Worm (Caenorhabditis elegans) whole organism, late embryonic: ENCODE results near the gene ifa-1.

ENCODE experiments used
- C08G9.2 ChIP-seq: sonication (generic microtip); optimal IDR thresholded peaks from 2 replicates; lab custom pipeline; 2016; ENCODE audit warnings: mild to moderate bottlenecking, missing genetic modification characterization, moderate library complexity, missing compliant biosample characterization
- C38D4.7 ChIP-seq: fragments of 200-800 bp; sonication (Bioruptor generic); optimal IDR thresholded peaks from 2 replicates; lab custom pipeline; 2018; ENCODE audit warnings: mild to moderate bottlenecking, missing genetic modification characterization, moderate library complexity, missing compliant biosample characterization
- F13H6.1 ChIP-seq: sonication (generic microtip); optimal IDR thresholded peaks from 2 replicates; lab custom pipeline; 2016; ENCODE audit warnings: missing genetic modification characterization, missing compliant biosample characterization
- K02D7.2 ChIP-seq: sonication (generic microtip); optimal IDR thresholded peaks from 2 replicates; lab custom pipeline; 2017; ENCODE audit warnings: mild to moderate bottlenecking, missing genetic modification characterization, missing compliant biosample characterization
- K09A11.1 ChIP-seq: sonication (generic microtip); optimal IDR thresholded peaks from 2 replicates; lab custom pipeline; 2017; ENCODE audit warnings: antibody characterized with exemption, mild to moderate bottlenecking, missing genetic modification characterization, missing compliant biosample characterization; ENCODE audit not compliant: insufficient read depth
- ama-1 ChIP-seq: fragments of 150-350 bp; optimal IDR thresholded peaks from 2 replicates; lab custom pipeline; 2014
- ceh-18 ChIP-seq: sonication (generic microtip); optimal IDR thresholded peaks from 2 replicates; lab custom pipeline; 2016; ENCODE audit warnings: missing genetic modification characterization, missing compliant biosample characterization
- ceh-2 ChIP-seq: sonication (generic microtip); optimal IDR thresholded peaks from 2 replicates; lab custom pipeline; 2016; ENCODE audit warnings: missing genotype, missing genetic modification characterization, missing compliant biosample characterization
- ceh-24 ChIP-seq: sonication (generic microtip); optimal IDR thresholded peaks from 2 replicates; lab custom pipeline; 2016; ENCODE audit warnings: mild to moderate bottlenecking, missing genetic modification characterization, missing compliant biosample characterization
- ceh-30 ChIP-seq: fragments of 150-350 bp; optimal IDR thresholded peaks from 2 replicates; lab custom pipeline; 2014; ENCODE audit warnings: missing biosample characterization, missing genetic modification characterization
- ceh-34 ChIP-seq: sonication (generic microtip); optimal IDR thresholded peaks from 2 replicates; lab custom pipeline; 2016; ENCODE audit warnings: mild to moderate bottlenecking, missing genetic modification characterization, missing compliant biosample characterization
- ceh-45 ChIP-seq: fragments of 200-800 bp; sonication (Bioruptor generic); IDR thresholded peaks from 2 replicates; pipeline ENCODE4 v1.3.6; 2022; ENCODE audit warnings: missing genetic modification reagents, missing genetic modification characterization, missing compliant biosample characterization
- ceh-48 ChIP-seq: sonication (generic microtip); optimal IDR thresholded peaks from 2 replicates; lab custom pipeline; 2016; ENCODE audit warnings: missing genetic modification characterization, inconsistent platforms, missing compliant biosample characterization
- ceh-6 ChIP-seq: fragments of 200-800 bp; sonication (Bioruptor generic); optimal IDR thresholded peaks from 2 replicates; lab custom pipeline; 2018; ENCODE audit warnings: mild to moderate bottlenecking, missing genetic modification characterization, missing compliant biosample characterization
- dmd-4 ChIP-seq: sonication (generic microtip); optimal IDR thresholded peaks from 2 replicates; lab custom pipeline; 2016; ENCODE audit warnings: borderline replicate concordance, missing genetic modification characterization, missing compliant biosample characterization
- dve-1 ChIP-seq: sonication (generic microtip); optimal IDR thresholded peaks from 2 replicates; lab custom pipeline; 2017; ENCODE audit warnings: antibody characterized with exemption, mild to moderate bottlenecking, missing genetic modification characterization, missing compliant biosample characterization
- elt-2 ChIP-seq: sonication (generic microtip); optimal IDR thresholded peaks from 2 replicates; lab custom pipeline; 2016; ENCODE audit warnings: missing genetic modification reagents, missing genetic modification characterization, missing compliant biosample characterization
- elt-4 ChIP-seq: sonication (generic microtip); optimal IDR thresholded peaks from 2 replicates; lab custom pipeline; 2016; ENCODE audit warnings: missing genetic modification characterization, missing compliant biosample characterization
- fax-1 ChIP-seq: sonication (generic microtip); optimal IDR thresholded peaks from 2 replicates; lab custom pipeline; 2016; ENCODE audit warnings: missing genotype, missing genetic modification characterization, missing compliant biosample characterization
- fkh-10 ChIP-seq: fragments of 150-350 bp; optimal IDR thresholded peaks from 2 replicates; lab custom pipeline; 2014; ENCODE audit warnings: missing biosample characterization, missing genetic modification reagents, missing genetic modification characterization
- fkh-6 ChIP-seq: sonication (generic microtip); optimal IDR thresholded peaks from 2 replicates; lab custom pipeline; 2016; ENCODE audit warnings: missing genetic modification characterization, missing compliant biosample characterization
- hlh-13 ChIP-seq: fragments of 200-800 bp; sonication (Bioruptor generic); optimal IDR thresholded peaks from 2 replicates; lab custom pipeline; 2018; ENCODE audit warnings: mild to moderate bottlenecking, missing genetic modification characterization, missing compliant biosample characterization
- hlh-15 ChIP-seq: sonication (generic microtip); optimal IDR thresholded peaks from 2 replicates; lab custom pipeline; 2016; ENCODE audit warnings: missing genetic modification characterization, missing compliant biosample characterization
- hlh-30 ChIP-seq: sonication (generic microtip); optimal IDR thresholded peaks from 2 replicates; lab custom pipeline; 2017; ENCODE audit warnings: antibody characterized with exemption, missing genetic modification characterization, missing compliant biosample characterization; ENCODE audit not compliant: insufficient read depth
- lim-6 ChIP-seq: sonication (generic microtip); optimal IDR thresholded peaks from 2 replicates; lab custom pipeline; 2016; ENCODE audit warnings: missing genetic modification characterization, missing compliant biosample characterization
- lin-11 ChIP-seq: fragments of 200-800 bp; sonication (Bioruptor generic); optimal IDR thresholded peaks from 2 replicates; lab custom pipeline; 2018; ENCODE audit warnings: mild to moderate bottlenecking, missing genetic modification characterization, missing compliant biosample characterization
- nfya-1 ChIP-seq: sonication (generic microtip); optimal IDR thresholded peaks from 2 replicates; lab custom pipeline; 2017; ENCODE audit warnings: missing genetic modification characterization, mild to moderate bottlenecking, missing compliant biosample characterization, antibody characterized with exemption, moderate library complexity
- nhr-11 ChIP-seq: fragments of 150-350 bp; optimal IDR thresholded peaks from 2 replicates; lab custom pipeline; 2014; ENCODE audit warnings: missing biosample characterization, missing genetic modification characterization
- nhr-232 ChIP-seq: sonication (generic microtip); optimal IDR thresholded peaks from 2 replicates; lab custom pipeline; 2016; ENCODE audit warnings: missing genetic modification characterization, missing compliant biosample characterization
- pat-9 ChIP-seq: fragments of 200-800 bp; sonication (Bioruptor generic); optimal IDR thresholded peaks from 2 replicates; lab custom pipeline; 2018; ENCODE audit warnings: mild to moderate bottlenecking, missing genetic modification characterization, moderate library complexity, missing compliant biosample characterization
- pax-1 ChIP-seq: fragments of 150-350 bp; optimal IDR thresholded peaks from 2 replicates; lab custom pipeline; 2014; ENCODE audit warnings: missing biosample characterization, missing genetic modification characterization
- pqm-1 ChIP-seq: sonication (generic microtip); optimal IDR thresholded peaks from 2 replicates; lab custom pipeline; 2016; ENCODE audit warnings: missing genetic modification characterization, missing compliant biosample characterization
- pros-1 ChIP-seq: fragments of 150-350 bp; optimal IDR thresholded peaks from 2 replicates; lab custom pipeline; 2014; ENCODE audit warnings: missing biosample characterization, missing genetic modification reagents, missing genetic modification characterization
- rnt-1 ChIP-seq: sonication (generic microtip); optimal IDR thresholded peaks from 2 replicates; lab custom pipeline; 2016; ENCODE audit warnings: missing genetic modification characterization, missing compliant biosample characterization
- sdc-2 ChIP-seq: sonication (generic microtip); optimal IDR thresholded peaks from 2 replicates; lab custom pipeline; 2016; ENCODE audit warnings: missing genotype, missing genetic modification characterization, missing compliant biosample characterization
- syd-9 ChIP-seq: sonication (generic microtip); optimal IDR thresholded peaks from 2 replicates; lab custom pipeline; 2016; ENCODE audit warnings: mild to moderate bottlenecking, missing genetic modification characterization, moderate library complexity, missing compliant biosample characterization
- tbx-7 ChIP-seq: sonication (generic microtip); optimal IDR thresholded peaks from 2 replicates; lab custom pipeline; 2016; ENCODE audit warnings: missing genotype, missing genetic modification characterization, missing compliant biosample characterization
- ttx-3 ChIP-seq: sonication (generic microtip); optimal IDR thresholded peaks from 2 replicates; lab custom pipeline; 2016; ENCODE audit warnings: missing genetic modification reagents, missing genetic modification characterization, missing compliant biosample characterization
- unc-3 ChIP-seq, 2 experiments: fragments of 200-800 bp in 1 of 2; sonication (Bioruptor generic) in 1 of 2; sonication (generic microtip) in 1 of 2; conservative IDR thresholded peaks in 1 of 2; optimal IDR thresholded peaks in 1 of 2; 2 replicates each; pipeline versions ENCODE4 v1.3.6 to Lab custom; 2016 to 2022; ENCODE audit warnings: missing compliant biosample characterization in 2 of 2, missing genetic modification characterization in 2 of 2, missing genetic modification reagents in 1 of 2
- unc-42 ChIP-seq: sonication (generic microtip); optimal IDR thresholded peaks from 2 replicates; lab custom pipeline; 2016; ENCODE audit warnings: missing genotype, missing genetic modification characterization, missing compliant biosample characterization
- unc-86 ChIP-seq: sonication (generic microtip); optimal IDR thresholded peaks from 2 replicates; lab custom pipeline; 2016; ENCODE audit warnings: missing genetic modification characterization, missing compliant biosample characterization
- zip-5 ChIP-seq: sonication (generic microtip); optimal IDR thresholded peaks from 2 replicates; lab custom pipeline; 2016; ENCODE audit warnings: missing genetic modification characterization, missing compliant biosample characterization
- ztf-16 ChIP-seq: sonication (generic microtip); optimal IDR thresholded peaks from 2 replicates; lab custom pipeline; 2017; ENCODE audit warnings: missing genetic modification characterization, missing compliant biosample characterization

Gene ifa-1

ce11 chrX:11241479-11241878, 29.5 kb upstream of the ifa-1 start:
- no peak for TF ChIP-seq C38D4.7 (GFP tag; lab: Kevin White, UChicago)
- TF ChIP-seq ceh-45 (GFP tag; lab: Robert Waterston, UW), result no peak
- TF ChIP-seq nhr-11 (tag; lab: Kevin White, UChicago), result no peak
- no peak for TF ChIP-seq ceh-18 (tag; lab: Kevin White, UChicago)
- TF ChIP-seq ztf-16 (tag; lab: Kevin White, UChicago), result no peak
- TF ChIP-seq ceh-2 (tag; lab: Kevin White, UChicago), result no peak
- TF ChIP-seq ceh-24 (tag; lab: Kevin White, UChicago), result no peak
- TF ChIP-seq dmd-4 (tag; lab: Kevin White, UChicago), result no peak
- no peak for TF ChIP-seq ceh-30 (tag; lab: Kevin White, UChicago)
- no peak for TF ChIP-seq K02D7.2 (tag; lab: Kevin White, UChicago)
- TF ChIP-seq dve-1, result no peak
- no peak for TF ChIP-seq pax-1 (tag; lab: Kevin White, UChicago)
- no peak for TF ChIP-seq elt-2
- TF ChIP-seq F13H6.1 (tag; lab: Kevin White, UChicago), result no peak
- no peak for TF ChIP-seq hlh-15 (tag; lab: Kevin White, UChicago)
- no peak for TF ChIP-seq fkh-6 (tag; lab: Kevin White, UChicago)
- no peak for TF ChIP-seq hlh-13 (GFP tag; lab: Kevin White, UChicago)
- TF ChIP-seq fax-1 (tag; lab: Kevin White, UChicago), result no peak
- no peak for TF ChIP-seq unc-3 (GFP tag; conservative IDR thresholded peaks at IDR 0.05; lab: Robert Waterston, UW)
- TF ChIP-seq unc-3 (tag; optimal IDR thresholded peaks at IDR 0.05; lab: Kevin White, UChicago), result no peak
- no peak for TF ChIP-seq lim-6 (tag; lab: Kevin White, UChicago)

DNA sequence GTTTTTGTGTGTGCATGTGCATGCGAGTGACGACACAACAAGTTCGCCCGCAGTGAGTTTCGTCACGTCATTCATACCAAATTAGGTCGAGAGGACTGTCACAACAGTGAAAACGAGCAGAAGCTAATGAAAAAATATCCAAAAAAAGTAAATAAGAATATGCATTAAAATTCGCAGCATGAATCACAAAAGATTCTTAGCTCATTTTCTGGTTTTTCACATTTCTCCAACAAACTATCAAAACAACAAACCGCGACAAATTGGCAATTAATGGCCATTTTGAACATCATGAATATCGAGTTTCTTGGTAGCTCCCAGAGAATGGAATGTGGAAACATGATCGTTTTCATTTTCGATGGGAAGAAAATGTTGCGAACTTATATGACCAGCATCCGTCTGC, 27.4 kb upstream of the ifa-1 start:
- TF ChIP-seq ceh-24 (tag; lab: Kevin White, UChicago) (no peak), lim-6 (tag; lab: Kevin White, UChicago) (no peak), unc-42 (tag; lab: Kevin White, UChicago) (no peak), nfya-1 (no peak), ttx-3 (tag; lab: Kevin White, UChicago) (no peak), pros-1 (no peak), unc-86 (no peak), nhr-232 (tag; lab: Kevin White, UChicago) (no peak), ztf-16 (tag; lab: Kevin White, UChicago) (no peak)

ce11 chrX:11245056-11245455, 25.9 kb upstream of the ifa-1 start:
- no peak for TF ChIP-seq zip-5
- TF ChIP-seq unc-42 (tag; lab: Kevin White, UChicago), result peak; percentile 76

- peak; percentile 44 for TF ChIP-seq C08G9.2 (tag; lab: Kevin White, UChicago)
- no peak for TF ChIP-seq lin-11
- TF ChIP-seq nhr-11 (tag; lab: Kevin White, UChicago), result no peak
- TF ChIP-seq hlh-30, result peak; percentile 92
- TF ChIP-seq lim-6 (tag; lab: Kevin White, UChicago), result no peak
- TF ChIP-seq ceh-30 (tag; lab: Kevin White, UChicago), result no peak
- TF ChIP-seq sdc-2, result peak; percentile 58
- TF ChIP-seq ceh-34 (tag; lab: Kevin White, UChicago), result peak; percentile 79
- no peak for TF ChIP-seq C38D4.7 (GFP tag; lab: Kevin White, UChicago)
- TF ChIP-seq ceh-6, result no peak
- no peak for TF ChIP-seq zip-5
- no peak for TF ChIP-seq pqm-1 (tag; lab: Kevin White, UChicago)
- TF ChIP-seq tbx-7 (tag; lab: Kevin White, UChicago), result no peak
- TF ChIP-seq fkh-10 (GFP tag; lab: Kevin White, UChicago), result no peak
- TF ChIP-seq K02D7.2 (tag; lab: Kevin White, UChicago), result no peak
- peak; percentile 59 for TF ChIP-seq ceh-2 (tag; lab: Kevin White, UChicago)
- TF ChIP-seq fax-1 (tag; lab: Kevin White, UChicago), result no peak
- TF ChIP-seq elt-2, result peak; percentile 3
- TF ChIP-seq ama-1, result no peak
- no peak for TF ChIP-seq ceh-45 (GFP tag; lab: Robert Waterston, UW)
- TF ChIP-seq ceh-24 (tag; lab: Kevin White, UChicago), result no peak
- no peak for TF ChIP-seq K09A11.1 (tag; lab: Kevin White, UChicago)
- TF ChIP-seq syd-9 (tag; lab: Kevin White, UChicago), result no peak
- no peak for TF ChIP-seq pax-1 (tag; lab: Kevin White, UChicago)
- peak; percentile 37 for TF ChIP-seq rnt-1 (tag; lab: Kevin White, UChicago)
- no peak for TF ChIP-seq ttx-3 (tag; lab: Kevin White, UChicago)
- no peak for TF ChIP-seq ceh-48
- TF ChIP-seq pat-9, result no peak
- TF ChIP-seq unc-3 (GFP tag; conservative IDR thresholded peaks at IDR 0.05; lab: Robert Waterston, UW), result no peak
- TF ChIP-seq unc-3 (tag; optimal IDR thresholded peaks at IDR 0.05; lab: Kevin White, UChicago), result no peak
- no peak for TF ChIP-seq ztf-16 (tag; lab: Kevin White, UChicago)
- TF ChIP-seq unc-42 (tag; lab: Kevin White, UChicago), result no peak
- TF ChIP-seq hlh-13 (GFP tag; lab: Kevin White, UChicago), result no peak
- TF ChIP-seq elt-4 (tag; lab: Kevin White, UChicago), result no peak
- TF ChIP-seq unc-86, result no peak
These were observed 22.9 kb upstream of the ifa-1 start for ce11 chrX:11248083-11248482.
